Worm (Caenorhabditis elegans): ENCODE measurements around the gene jmjd-3.1.

DNA sequence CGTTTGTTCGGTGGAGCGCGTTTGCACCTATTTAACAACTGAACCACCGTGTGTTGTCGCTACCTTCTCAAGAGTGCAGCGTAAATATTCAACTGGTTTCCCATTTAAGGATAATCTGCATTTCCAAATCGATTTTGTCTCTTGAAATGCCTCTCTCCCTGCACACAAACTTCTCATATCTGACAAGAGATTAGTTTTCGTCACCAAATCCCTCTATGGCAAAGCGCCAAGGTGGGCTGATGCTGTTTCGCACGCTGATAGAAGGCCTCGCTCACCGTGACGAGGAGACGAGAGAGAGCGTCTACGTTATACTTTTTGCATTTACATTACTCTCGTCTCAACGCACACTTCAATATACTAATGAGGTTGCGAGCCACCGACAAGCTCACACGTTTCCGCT lies 28.9 kb downstream of the jmjd-3.1 start:
- TF ChIP-seq med-1 (GFP tag; optimal IDR thresholded peaks at IDR 0.05; ENCODE audit: insufficient read depth) (no peak), ztf-29 (GFP tag; IDR thresholded peaks at IDR 0.05) (no peak), T22C8.4 (GFP tag; IDR thresholded peaks at IDR 0.05) (no peak), flt-1 (GFP tag; IDR thresholded peaks at IDR 0.05) (no peak), klf-2 (GFP tag; conservative IDR thresholded peaks at IDR 0.05) (no peak), ref-1 (GFP tag; conservative IDR thresholded peaks at IDR 0.05) (no peak), ztf-23 (GFP tag; IDR thresholded peaks at IDR 0.05) (no peak)
